Worm (Caenorhabditis elegans): Measurements from ENCODE around the gene C44H9.4.

Gene C44H9.4

DNA sequence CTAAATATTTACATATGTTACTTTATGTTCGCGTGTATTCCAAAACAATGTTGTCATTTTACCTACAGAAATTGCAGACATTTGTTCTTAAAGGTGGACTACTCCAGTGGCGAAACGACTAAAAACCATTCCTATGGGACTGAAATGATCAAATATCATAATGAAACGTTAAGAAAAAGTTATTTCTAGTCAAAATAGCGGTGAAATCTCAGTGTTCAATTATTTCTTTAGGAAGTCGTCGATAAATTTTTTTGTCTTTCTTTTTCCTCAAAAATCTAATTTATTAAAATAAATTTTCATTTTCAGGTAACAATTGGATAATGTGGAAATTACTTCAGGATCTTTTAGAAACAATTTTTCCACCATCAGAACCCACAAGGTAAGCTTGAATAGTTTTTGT is at the start of gene C44H9.4:
TSS of gene C44H9.4 (plus strand) at position 301 of the 400 bp plus-strand sequence.
- no peak for TF ChIP-seq him-1 (tag; optimal IDR thresholded peaks at IDR 0.05)
- no peak for TF ChIP-seq dao-5 (tag; optimal IDR thresholded peaks at IDR 0.05)
- no peak for TF ChIP-seq W03F9.2 (tag; optimal IDR thresholded peaks at IDR 0.05)

DNA sequence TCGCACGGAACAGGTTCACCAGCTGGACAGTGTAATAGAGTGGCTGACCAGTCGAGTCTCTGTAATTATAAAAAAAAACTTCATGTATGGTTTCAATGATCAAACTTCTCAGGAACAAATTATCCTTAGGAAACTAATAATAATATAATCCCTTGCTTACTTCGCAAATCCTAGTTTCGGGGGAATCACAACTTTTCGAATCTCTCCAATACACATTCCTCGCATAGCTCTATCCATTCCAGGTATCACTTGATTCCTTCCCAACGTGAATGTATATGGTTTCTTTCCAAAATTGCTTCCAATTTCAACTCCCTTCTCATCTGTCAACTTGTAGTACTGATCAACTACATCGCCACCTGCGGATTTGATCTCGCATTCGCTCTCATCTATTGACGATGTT is 49.1 kb upstream of the C44H9.4 start:
- TF ChIP-seq dao-5 (tag; optimal IDR thresholded peaks at IDR 0.05) (no peak), him-1 (tag; optimal IDR thresholded peaks at IDR 0.05) (no peak)

DNA sequence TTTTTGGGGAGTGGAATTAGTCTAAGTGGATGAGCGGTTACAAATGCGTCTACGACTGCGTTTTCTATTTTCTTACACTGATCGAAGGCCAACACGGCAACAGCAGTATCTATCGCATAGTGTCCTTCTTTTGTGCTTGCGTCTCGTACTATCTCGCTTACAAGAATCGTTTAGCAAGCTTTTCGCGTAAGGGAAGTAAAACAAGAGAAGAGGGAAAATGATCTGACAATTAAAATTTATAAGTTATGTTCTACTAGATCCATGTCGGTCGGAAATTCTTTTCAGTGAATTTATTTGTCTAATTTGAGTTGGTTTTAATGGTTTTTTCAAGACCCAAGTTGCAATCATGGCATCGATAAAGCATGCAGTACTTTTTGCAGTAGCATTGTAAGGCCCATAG is 48.5 kb upstream of the C44H9.4 start, which contains the start of gene fkb-4:
TSS of gene fkb-4 (minus strand) at position 101 of the 400 bp plus-strand sequence.
- no peak for TF ChIP-seq W03F9.2 (tag; optimal IDR thresholded peaks at IDR 0.05)
- TF ChIP-seq dao-5 (tag; optimal IDR thresholded peaks at IDR 0.05) = no peak
- no peak for TF ChIP-seq him-1 (tag; optimal IDR thresholded peaks at IDR 0.05)

DNA sequence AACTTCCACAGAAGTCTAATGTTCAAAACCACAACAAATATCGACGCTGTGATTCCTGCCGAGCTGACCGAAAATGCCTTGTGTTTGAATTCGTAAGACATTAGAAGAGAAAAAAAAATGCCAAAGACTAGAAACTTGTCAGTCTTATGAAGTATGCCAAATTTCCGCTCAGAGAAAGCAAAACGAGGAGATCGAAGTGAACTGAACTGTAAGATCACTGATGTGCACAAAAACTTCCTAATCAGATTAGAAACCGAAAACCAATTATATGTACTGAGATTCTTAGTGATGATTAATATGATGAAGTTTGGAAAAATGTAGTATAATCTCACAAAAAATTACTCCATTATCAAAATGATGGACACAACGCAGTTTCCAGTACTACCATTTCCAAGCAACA is 47.0 kb upstream of the C44H9.4 start, which contains the start of gene srbc-44:
TSS of gene srbc-44 (minus strand) at position 101 of the 400 bp plus-strand sequence.
- TF ChIP-seq W03F9.2 (tag; optimal IDR thresholded peaks at IDR 0.05) (no peak), him-1 (tag; optimal IDR thresholded peaks at IDR 0.05) (no peak), dao-5 (tag; optimal IDR thresholded peaks at IDR 0.05) (no peak)

DNA sequence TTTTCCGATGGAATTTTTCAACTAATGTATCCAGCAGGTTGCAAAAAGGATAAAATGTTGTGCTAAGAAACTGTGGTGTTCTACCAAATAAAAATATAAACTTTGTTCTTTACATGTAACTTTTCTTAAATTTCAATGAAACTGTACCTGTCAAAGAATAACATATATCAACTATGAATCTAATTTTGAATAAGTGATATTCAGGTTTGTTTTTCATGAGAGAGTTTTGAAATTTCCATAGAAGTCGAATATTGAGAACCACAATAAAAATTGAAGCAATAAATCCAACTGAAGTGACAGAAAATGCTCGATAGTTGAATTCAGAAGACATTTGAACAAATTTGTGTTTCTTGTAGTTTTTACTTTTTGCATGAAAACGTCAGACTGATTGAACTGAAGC is 45.3 kb upstream of the C44H9.4 start, which contains the start of gene srbc-43:
TSS of gene srbc-43 (minus strand) at position 331 of the 400 bp plus-strand sequence.
- TF ChIP-seq him-1 (tag; optimal IDR thresholded peaks at IDR 0.05) = no peak
- TF ChIP-seq dao-5 (tag; optimal IDR thresholded peaks at IDR 0.05) = no peak
- TF ChIP-seq W03F9.2 (tag; optimal IDR thresholded peaks at IDR 0.05) = no peak

DNA sequence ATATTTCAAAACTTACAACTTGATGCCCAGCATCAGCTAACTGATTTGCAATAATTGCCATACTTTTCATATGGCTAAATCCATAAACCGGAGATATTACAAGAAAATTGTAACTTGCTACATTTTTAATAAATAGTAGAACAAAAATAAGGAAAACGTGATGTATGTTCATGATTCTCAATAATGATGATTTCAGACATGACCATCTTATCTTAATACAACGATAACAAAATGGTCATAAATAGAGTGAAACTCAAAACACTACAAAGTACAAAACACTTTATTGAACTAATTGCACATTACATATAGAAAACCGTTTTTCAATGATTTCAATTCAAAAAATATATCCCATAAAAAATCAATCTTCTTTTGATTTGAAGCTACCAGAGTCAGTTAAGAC is 42.7 kb upstream of the C44H9.4 start, which contains the start of gene ugt-5:
TSS of gene ugt-5 (minus strand) at position 214 of the 400 bp plus-strand sequence.
- no peak for TF ChIP-seq him-1 (tag; optimal IDR thresholded peaks at IDR 0.05)
- no peak for TF ChIP-seq W03F9.2 (tag; optimal IDR thresholded peaks at IDR 0.05)
- TF ChIP-seq dao-5 (tag; optimal IDR thresholded peaks at IDR 0.05) = no peak

- TF ChIP-seq him-1 (tag; optimal IDR thresholded peaks at IDR 0.05) (no peak), dao-5 (tag; optimal IDR thresholded peaks at IDR 0.05) (no peak), W03F9.2 (tag; optimal IDR thresholded peaks at IDR 0.05) (no peak)
Observed at ce11 chrV:12795196-12795595, 40.3 kb upstream of the C44H9.4 start, which contains the start of gene ugt-4. Gene ugt-4, minus strand, starts transcription at chrV:12795336.

DNA sequence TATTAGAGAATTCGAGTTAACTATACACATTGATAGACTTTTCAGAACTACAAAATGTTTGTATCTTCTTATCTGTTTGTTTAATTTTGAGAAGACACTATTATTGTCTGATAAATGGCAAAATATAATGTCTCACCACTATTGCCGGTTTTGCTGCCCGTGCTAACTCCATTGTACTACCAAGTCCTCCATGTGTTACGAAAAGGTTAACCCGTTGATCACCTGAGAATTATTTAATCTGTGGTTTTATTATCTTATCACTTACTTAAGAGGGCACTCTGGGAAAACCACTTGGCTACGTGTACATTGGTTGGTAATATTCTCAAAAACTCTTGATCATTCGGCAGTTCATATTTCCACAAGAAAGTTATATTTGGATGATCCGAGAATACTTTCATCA is 39.6 kb upstream of the C44H9.4 start:
- TF ChIP-seq W03F9.2 (tag; optimal IDR thresholded peaks at IDR 0.05) (no peak), him-1 (tag; optimal IDR thresholded peaks at IDR 0.05) (no peak)

- TF ChIP-seq him-1 (tag; optimal IDR thresholded peaks at IDR 0.05) = no peak
- TF ChIP-seq dao-5 (tag; optimal IDR thresholded peaks at IDR 0.05) = no peak
- no peak for TF ChIP-seq W03F9.2 (tag; optimal IDR thresholded peaks at IDR 0.05)
Observed at ce11 chrV:12796908-12797490, 38.5 kb upstream of the C44H9.4 start.

DNA sequence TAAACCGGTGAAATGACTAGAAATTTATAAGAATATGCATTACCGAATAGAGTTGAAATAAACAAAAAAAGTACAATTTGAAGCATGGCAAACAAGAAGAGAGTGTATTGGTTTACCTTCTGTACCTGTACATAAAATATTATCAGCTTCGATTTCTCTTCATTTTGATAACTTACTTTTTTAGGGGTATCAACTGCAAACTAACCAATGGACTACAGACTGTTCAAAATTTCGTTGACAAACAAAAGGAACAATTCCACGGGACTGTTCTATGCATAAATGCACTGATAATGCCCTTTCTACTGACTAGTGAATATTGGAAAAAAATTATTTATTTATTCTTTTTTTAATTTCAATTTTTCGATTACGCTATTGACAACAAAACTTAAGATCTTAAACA is 37.5 kb upstream of the C44H9.4 start, which contains the start of gene ugt-6:
TSS of gene ugt-6 (minus strand) at position 233 of the 400 bp plus-strand sequence.
- no peak for TF ChIP-seq him-1 (tag; optimal IDR thresholded peaks at IDR 0.05)
- no peak for TF ChIP-seq W03F9.2 (tag; optimal IDR thresholded peaks at IDR 0.05)
- TF ChIP-seq dao-5 (tag; optimal IDR thresholded peaks at IDR 0.05) = no peak

ce11 chrV:12800171-12800570 is 35.3 kb upstream of the C44H9.4 start, which contains the start of gene ugt-3:
Gene ugt-3, minus strand, starts transcription at chrV:12800271.
- TF ChIP-seq W03F9.2 (tag; optimal IDR thresholded peaks at IDR 0.05) (no peak), him-1 (tag; optimal IDR thresholded peaks at IDR 0.05) (no peak), dao-5 (tag; optimal IDR thresholded peaks at IDR 0.05) (no peak)

- no peak for TF ChIP-seq W03F9.2 (tag; optimal IDR thresholded peaks at IDR 0.05)
- no peak for TF ChIP-seq him-1 (tag; optimal IDR thresholded peaks at IDR 0.05)
- no peak for TF ChIP-seq dao-5 (tag; optimal IDR thresholded peaks at IDR 0.05)
Observed at ce11 chrV:12803274-12803673, 32.2 kb upstream of the C44H9.4 start, which contains the start of gene srbc-45. Gene srbc-45, plus strand, starts transcription at chrV:12803574.

ce11 chrV:12806190-12806589 is 29.3 kb upstream of the C44H9.4 start, which contains the start of gene ZC443.7:
Gene ZC443.7, plus strand, starts transcription at chrV:12806490.
- TF ChIP-seq him-1 (tag; optimal IDR thresholded peaks at IDR 0.05) (no peak), W03F9.2 (tag; optimal IDR thresholded peaks at IDR 0.05) (no peak), dao-5 (tag; optimal IDR thresholded peaks at IDR 0.05) (no peak)

DNA sequence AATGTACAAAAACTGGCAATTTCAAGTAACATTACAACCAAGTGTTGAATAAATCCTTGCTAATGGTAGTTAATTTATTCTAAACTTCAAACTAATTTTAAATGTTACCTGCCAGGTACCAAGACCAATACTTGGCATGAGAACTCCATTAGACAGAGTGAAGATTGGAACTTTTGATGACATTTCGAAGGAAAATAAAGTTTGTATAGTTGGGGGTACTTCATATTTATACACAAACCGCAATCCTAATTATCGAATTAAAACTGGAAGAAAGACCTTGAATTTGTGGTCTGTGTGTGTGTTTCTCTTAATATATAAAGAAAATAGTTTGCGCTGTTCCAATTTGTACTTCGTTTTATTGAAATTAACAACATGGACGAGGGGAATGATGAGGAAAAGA is 25.6 kb upstream of the C44H9.4 start, which contains the start of gene ZC443.1:
TSS of gene ZC443.1 (minus strand) at position 205 of the 400 bp plus-strand sequence.
- no peak for TF ChIP-seq dao-5 (tag; optimal IDR thresholded peaks at IDR 0.05)
- no peak for TF ChIP-seq W03F9.2 (tag; optimal IDR thresholded peaks at IDR 0.05)
- TF ChIP-seq him-1 (tag; optimal IDR thresholded peaks at IDR 0.05) = no peak
